Fruit fly (Drosophila melanogaster) whole organism, embryonic: ENCODE results near the gene Rpn11.

Experiments
- CG11085 ChIP-seq: fragments of 200-800 bp; sonication (Bioruptor generic); IDR thresholded peaks from 2 replicates; pipeline ENCODE4 v1.3.6; 2022; ENCODE audit warnings: missing biosample characterization, missing genetic modification characterization
- CG11560 ChIP-seq: fragments of 200-800 bp; sonication (Bioruptor generic); IDR thresholded peaks from 3 replicates; pipeline ENCODE4 v1.3.6; 2022; ENCODE audit warnings: missing biosample characterization, missing genetic modification characterization
- CG12071 ChIP-seq: fragments of 200-800 bp; sonication (Bioruptor generic); optimal IDR thresholded peaks from 3 replicates; lab custom pipeline; 2018; ENCODE audit warnings: missing biosample characterization, mild to moderate bottlenecking, missing genetic modification characterization
- CG12769 ChIP-seq: fragments of 200-800 bp; sonication (Bioruptor generic); optimal IDR thresholded peaks from 2 replicates; lab custom pipeline; 2019; ENCODE audit warnings: missing biosample characterization, mild to moderate bottlenecking, missing genetic modification characterization, moderate library complexity
- CG13775 ChIP-seq: fragments of 200-800 bp; sonication (Bioruptor generic); optimal IDR thresholded peaks from 3 replicates; lab custom pipeline; 2017; ENCODE audit warnings: missing biosample characterization, mild to moderate bottlenecking, missing genetic modification characterization
- CG14050 ChIP-seq: fragments of 200-800 bp; sonication (Bioruptor generic); IDR thresholded peaks from 3 replicates; pipeline ENCODE4 v1.3.6; 2022; ENCODE audit warnings: missing biosample characterization, missing genetic modification characterization
- CG15601 ChIP-seq: fragments of 200-800 bp; sonication (Bioruptor generic); optimal IDR thresholded peaks from 3 replicates; lab custom pipeline; 2019; ENCODE audit warnings: missing biosample characterization, mild to moderate bottlenecking, missing genetic modification characterization, moderate library complexity
- CG17359 ChIP-seq: fragments of 200-800 bp; sonication (Bioruptor generic); optimal IDR thresholded peaks from 3 replicates; lab custom pipeline; 2018; ENCODE audit warnings: missing biosample characterization, mild to moderate bottlenecking, missing genetic modification characterization, moderate library complexity
- CG17612 ChIP-seq: fragments of 200-800 bp; sonication (Bioruptor generic); IDR thresholded peaks from 2 replicates; pipeline ENCODE4 v1.3.6; 2022; ENCODE audit warnings: missing biosample characterization, missing genetic modification characterization
- CG2875 ChIP-seq: fragments of 200-800 bp; sonication (Bioruptor generic); optimal IDR thresholded peaks from 2 replicates; lab custom pipeline; 2017; ENCODE audit warnings: missing biosample characterization, mild to moderate bottlenecking, missing genetic modification characterization, missing genetic modification reagents
- CG30020 ChIP-seq: fragments of 200-800 bp; optimal IDR thresholded peaks from 2 replicates; lab custom pipeline; 2019; ENCODE audit warnings: missing biosample characterization, mild to moderate bottlenecking, missing genetic modification characterization, moderate library complexity
- CG3726 ChIP-seq: fragments of 200-800 bp; sonication (Bioruptor generic); IDR thresholded peaks from 3 replicates; pipeline ENCODE4, ENCODE4 v1.3.6; 2022; ENCODE audit warnings: missing biosample characterization, missing genetic modification characterization
- CG3847 ChIP-seq: fragments of 200-800 bp; sonication (Bioruptor generic); IDR thresholded peaks from 2 replicates; pipeline ENCODE4 v1.3.6; 2022; ENCODE audit warnings: missing biosample characterization, missing genetic modification characterization
- CG4707 ChIP-seq: fragments of 200-800 bp; sonication (Bioruptor generic); optimal IDR thresholded peaks from 2 replicates; lab custom pipeline; 2018; ENCODE audit warnings: missing biosample characterization, mild to moderate bottlenecking, missing genetic modification characterization, moderate library complexity
- CG4854 ChIP-seq: fragments of 200-800 bp; sonication (Bioruptor generic); optimal IDR thresholded peaks from 2 replicates; lab custom pipeline; 2016; ENCODE audit warnings: missing biosample characterization, missing genetic modification characterization, inconsistent platforms
- CG6272 ChIP-seq: fragments of 200-800 bp; sonication (Bioruptor generic); IDR thresholded peaks from 2 replicates; pipeline ENCODE4 v1.3.6; 2022; ENCODE audit warnings: missing biosample characterization, missing genetic modification characterization
- CG6689 ChIP-seq: fragments of 200-800 bp; sonication (Bioruptor generic); IDR thresholded peaks from 2 replicates; pipeline ENCODE4 v1.3.6; 2022; ENCODE audit warnings: missing biosample characterization, missing genetic modification characterization
- CG7745 ChIP-seq: fragments of 200-800 bp; sonication (Bioruptor generic); optimal IDR thresholded peaks from 2 replicates; lab custom pipeline; 2018; ENCODE audit warnings: missing biosample characterization, mild to moderate bottlenecking, missing genetic modification characterization, moderate library complexity
- CG7839 ChIP-seq: fragments of 200-800 bp; sonication (Bioruptor generic); optimal IDR thresholded peaks from 3 replicates; lab custom pipeline; 2018; ENCODE audit warnings: missing biosample characterization, mild to moderate bottlenecking, missing genetic modification characterization, moderate library complexity
- CG8089 ChIP-seq: fragments of 200-800 bp; sonication (Bioruptor generic); optimal IDR thresholded peaks from 3 replicates; lab custom pipeline; 2016; ENCODE audit warnings: missing biosample characterization, missing genetic modification characterization
- CG8478 ChIP-seq: fragments of >200 bp; optimal IDR thresholded peaks from 2 replicates; lab custom pipeline; 2018
- Drgx ChIP-seq: fragments of 200-800 bp; sonication (Bioruptor generic); IDR thresholded peaks from 2 replicates; pipeline ENCODE4 v1.3.6; 2022; ENCODE audit warnings: missing biosample characterization, missing genetic modification characterization
- H2.0 ChIP-seq: fragments of 200-800 bp; sonication (Bioruptor generic); IDR thresholded peaks from 2 replicates; pipeline ENCODE4 v1.3.6; 2022; ENCODE audit warnings: missing biosample characterization, missing genetic modification characterization
- PHDP ChIP-seq: fragments of 200-800 bp; sonication (Bioruptor generic); optimal IDR thresholded peaks from 3 replicates; lab custom pipeline; 2018; ENCODE audit warnings: missing biosample characterization, mild to moderate bottlenecking, missing genetic modification characterization, moderate library complexity
- Poxn ChIP-seq: fragments of 200-800 bp; sonication (Bioruptor generic); IDR thresholded peaks from 2 replicates; pipeline ENCODE4 v1.3.6; 2022; ENCODE audit warnings: missing biosample characterization, missing genetic modification characterization
- Scr ChIP-seq: fragments of 200-800 bp; sonication (Bioruptor generic); IDR thresholded peaks from 2 replicates; pipeline ENCODE4 v1.3.6; 2022; ENCODE audit warnings: missing biosample characterization, missing genetic modification characterization; ENCODE audit not compliant: partially characterized antibody
- Sin3A ChIP-seq: fragments of >200 bp; optimal IDR thresholded peaks from 2 replicates; lab custom pipeline; 2018
- Trl ChIP-seq, 3 experiments: fragments of >200 bp in 2 of 3; fragments of 200-800 bp in 1 of 3; sonication (Bioruptor generic) in 1 of 3; optimal IDR thresholded peaks; 2 replicates in 1 of 3; 3 replicates in 2 of 3; lab custom pipeline; 2016 to 2017; ENCODE audit warnings: missing biosample characterization in 1 of 3, missing genetic modification characterization in 1 of 3
- caup ChIP-seq: fragments of 200-800 bp; sonication (Bioruptor generic); optimal IDR thresholded peaks from 3 replicates; lab custom pipeline; 2017; ENCODE audit warnings: missing biosample characterization, mild to moderate bottlenecking, missing genetic modification characterization, moderate library complexity; ENCODE audit not compliant: severe bottlenecking
- crol ChIP-seq: fragments of 200-800 bp; sonication (Bioruptor generic); IDR thresholded peaks from 2 replicates; pipeline ENCODE4 v1.3.6; 2022; ENCODE audit warnings: missing biosample characterization, missing genetic modification characterization
- ftz-f1 ChIP-seq: fragments of 200-800 bp; sonication (Bioruptor generic); optimal IDR thresholded peaks from 2 replicates; lab custom pipeline; 2016; ENCODE audit warnings: missing biosample characterization, missing genetic modification characterization
- fu2 ChIP-seq: fragments of 200-800 bp; sonication (Bioruptor generic); optimal IDR thresholded peaks from 2 replicates; lab custom pipeline; 2016; ENCODE audit warnings: missing biosample characterization, missing genetic modification characterization
- hbn ChIP-seq: fragments of 200-800 bp; sonication (Bioruptor generic); IDR thresholded peaks from 2 replicates; pipeline ENCODE4 v1.3.6; 2022; ENCODE audit warnings: missing biosample characterization, missing genetic modification characterization; ENCODE audit not compliant: partially characterized antibody
- hth ChIP-seq: fragments of >200 bp; optimal IDR thresholded peaks from 2 replicates; lab custom pipeline; 2017; ENCODE audit warnings: inconsistent platforms
- luna ChIP-seq: fragments of 200-800 bp; sonication (Bioruptor generic); optimal IDR thresholded peaks from 2 replicates; lab custom pipeline; 2016; ENCODE audit warnings: missing biosample characterization, missing genetic modification characterization
- mam ChIP-seq: fragments of 200-800 bp; sonication (Bioruptor generic); optimal IDR thresholded peaks from 3 replicates; lab custom pipeline; 2016; ENCODE audit warnings: missing biosample characterization, missing genetic modification characterization
- nau ChIP-seq: fragments of 200-800 bp; sonication (Bioruptor generic); optimal IDR thresholded peaks from 3 replicates; lab custom pipeline; 2017; ENCODE audit warnings: missing biosample characterization, mild to moderate bottlenecking, missing genetic modification characterization, missing genetic modification reagents
- phol ChIP-seq: fragments of 200-800 bp; sonication (Bioruptor generic); optimal IDR thresholded peaks from 3 replicates; lab custom pipeline; 2018; ENCODE audit warnings: missing biosample characterization, mild to moderate bottlenecking, missing genetic modification characterization, moderate library complexity
- pzg ChIP-seq: fragments of 200-800 bp; sonication (Bioruptor generic); optimal IDR thresholded peaks from 3 replicates; lab custom pipeline; 2018; ENCODE audit warnings: missing biosample characterization, mild to moderate bottlenecking, missing genetic modification characterization, moderate library complexity
- rib ChIP-seq: fragments of 200-800 bp; sonication (Bioruptor generic); IDR thresholded peaks from 2 replicates; pipeline ENCODE4 v1.3.6; 2022; ENCODE audit warnings: missing biosample characterization, missing genetic modification characterization
- sc ChIP-seq, 3 experiments: fragments of >200 bp in 2 of 3; fragments of 200-800 bp in 1 of 3; sonication (Bioruptor generic) in 1 of 3; optimal IDR thresholded peaks; 2 replicates in 2 of 3; 3 replicates in 1 of 3; lab custom pipeline; 2017; ENCODE audit warnings: mild to moderate bottlenecking in 1 of 3, missing biosample characterization in 1 of 3, missing genetic modification characterization in 1 of 3, missing genetic modification reagents in 1 of 3
- shn ChIP-seq: fragments of 200-800 bp; sonication (Bioruptor generic); optimal IDR thresholded peaks from 3 replicates; lab custom pipeline; 2016; ENCODE audit warnings: missing biosample characterization, missing genetic modification characterization
- slbo ChIP-seq: fragments of 200-800 bp; sonication (Bioruptor generic); IDR thresholded peaks from 2 replicates; pipeline ENCODE4 v1.3.6; 2022; ENCODE audit warnings: missing biosample characterization, missing genetic modification characterization
- slp2 ChIP-seq: fragments of 200-800 bp; sonication (Bioruptor generic); optimal IDR thresholded peaks from 2 replicates; lab custom pipeline; 2016; ENCODE audit warnings: missing biosample characterization, missing genetic modification characterization
- tll ChIP-seq, 2 experiments: fragments of 200-800 bp in 1 of 2; fragments of >200 bp in 1 of 2; sonication (Bioruptor generic) in 1 of 2; optimal IDR thresholded peaks; 2 replicates each; lab custom pipeline; 2017 to 2019; ENCODE audit warnings: missing biosample characterization in 2 of 2, missing genetic modification characterization in 2 of 2, mild to moderate bottlenecking in 1 of 2, moderate library complexity in 1 of 2
- tup ChIP-seq: fragments of 200-800 bp; sonication (Bioruptor generic); optimal IDR thresholded peaks from 2 replicates; lab custom pipeline; 2016; ENCODE audit warnings: missing biosample characterization, mild to moderate bottlenecking, missing genetic modification characterization, moderate library complexity
- tx ChIP-seq: fragments of 200-800 bp; sonication (Bioruptor generic); optimal IDR thresholded peaks from 2 replicates; lab custom pipeline; 2016; ENCODE audit warnings: missing biosample characterization, missing genetic modification characterization
- wdn ChIP-seq: fragments of 200-800 bp; sonication (Bioruptor generic); IDR thresholded peaks from 2 replicates; pipeline ENCODE4 v1.3.6; 2022; ENCODE audit warnings: missing biosample characterization, missing genetic modification characterization
- zfh2 ChIP-seq: fragments of 200-800 bp; sonication (Bioruptor generic); optimal IDR thresholded peaks from 2 replicates; lab custom pipeline; 2016; ENCODE audit warnings: missing biosample characterization, missing genetic modification characterization

The Rpn11 gene

dm6 chr2L:5107626-5108272 lies 48.2 kb upstream of the Rpn11 start (continued):
- peak; percentile 95 for TF ChIP-seq CG13775
- TF ChIP-seq CG14050 (GFP tag; lab: Robert Waterston, UW), result peak; percentile 92
- peak in 1 of 2 experiments; percentile 78 for TF ChIP-seq Trl (optimal IDR thresholded peaks at IDR 0.05; lab: Kevin White, UChicago)
- peak; percentile 95 for TF ChIP-seq Trl (GFP tag; optimal IDR thresholded peaks at IDR 0.05; lab: Kevin White, UChicago)
- peak; percentile 89 for TF ChIP-seq CG17359 (tag; lab: Kevin White, UChicago)
- TF ChIP-seq shn (GFP tag; lab: Kevin White, UChicago), result peak; percentile 99
- TF ChIP-seq tll (GFP tag; optimal IDR thresholded peaks at IDR 0.05; lab: Kevin White, UChicago), result no peak
- peak; percentile 85 for TF ChIP-seq CG4854 (GFP tag; lab: Kevin White, UChicago)
- TF ChIP-seq hth, result no peak
- peak; percentile 97 for TF ChIP-seq CG8089
- TF ChIP-seq CG11560, result peak; percentile 90
- TF ChIP-seq ftz-f1 (GFP tag; lab: Kevin White, UChicago), result peak; percentile 77
- TF ChIP-seq Poxn (GFP tag; lab: Robert Waterston, UW), result peak; percentile 88
- peak; percentile 96 for TF ChIP-seq wdn
- TF ChIP-seq zfh2 (GFP tag; lab: Kevin White, UChicago), result peak; percentile 99
- TF ChIP-seq Scr (GFP tag; lab: Robert Waterston, UW), result no peak
- peak; percentile 92 for TF ChIP-seq nau (GFP tag; lab: Kevin White, UChicago)
- TF ChIP-seq phol (tag; lab: Kevin White, UChicago), result peak; percentile 91
- TF ChIP-seq H2.0 (GFP tag; lab: Robert Waterston, UW), result peak; percentile 88
- peak; percentile 76 for TF ChIP-seq CG30020
- TF ChIP-seq caup, result peak; percentile 94
- peak; percentile 90 for TF ChIP-seq tup (GFP tag; lab: Kevin White, UChicago)
- peak; percentile 91; the same call in 2 of the 3 replicates for TF ChIP-seq CG3726 (GFP tag; lab: Robert Waterston, UW)
- peak; percentile 98 for TF ChIP-seq slbo (GFP tag; lab: Robert Waterston, UW)
- no peak for TF ChIP-seq hbn (GFP tag; lab: Robert Waterston, UW)
- TF ChIP-seq CG11085 (GFP tag; lab: Robert Waterston, UW), result peak; percentile 91
- TF ChIP-seq CG4707 (GFP tag; lab: Kevin White, UChicago), result no peak
- TF ChIP-seq CG6272 (GFP tag; lab: Robert Waterston, UW), result peak; percentile 92
- TF ChIP-seq CG7745 (tag; lab: Kevin White, UChicago), result no peak
- no peak for TF ChIP-seq CG8478 (lab: Kevin White, UChicago)
- peak; percentile 91 for TF ChIP-seq CG17612
- TF ChIP-seq rib (GFP tag; lab: Robert Waterston, UW), result peak; percentile 93
- TF ChIP-seq CG6689 (GFP tag; lab: Robert Waterston, UW), result peak; percentile 88
- peak; percentile 79 for TF ChIP-seq CG12769
- TF ChIP-seq CG12071 (GFP tag; lab: Kevin White, UChicago), result peak; percentile 87
- peak; percentile 99 for TF ChIP-seq mam (GFP tag; lab: Kevin White, UChicago)
- TF ChIP-seq sc (optimal IDR thresholded peaks at IDR 0.05; lab: Kevin White, UChicago), result no peak
- TF ChIP-seq sc (GFP tag; optimal IDR thresholded peaks at IDR 0.05; lab: Kevin White, UChicago), result peak; percentile 91
- peak; percentile 86 for TF ChIP-seq CG2875 (GFP tag; lab: Kevin White, UChicago)
- peak; percentile 98 for TF ChIP-seq PHDP
- 0 out of 2 replicates have a peak, but pooled peaks have one; percentile 13 for TF ChIP-seq crol (GFP tag; lab: Robert Waterston, UW)
- TF ChIP-seq pzg, result peak; percentile 16
- TF ChIP-seq CG3847, result peak; percentile 97
- TF ChIP-seq CG15601 (tag; lab: Kevin White, UChicago), result peak; percentile 82
- TF ChIP-seq Drgx (GFP tag; lab: Robert Waterston, UW), result peak; percentile 89
- TF ChIP-seq tx (GFP tag; lab: Kevin White, UChicago), result peak; percentile 97
- TF ChIP-seq fu2 (GFP tag; lab: Kevin White, UChicago), result peak; percentile 99
- TF ChIP-seq slp2 (GFP tag; lab: Kevin White, UChicago), result peak; percentile 99
- TF ChIP-seq luna (GFP tag; lab: Kevin White, UChicago), result peak; percentile 97
- no peak for TF ChIP-seq Sin3A (lab: Kevin White, UChicago)
- TF ChIP-seq CG7839 (tag; lab: Kevin White, UChicago), result peak; percentile 97
